Fruit fly (Drosophila melanogaster) whole organism, embryonic: Measurements from ENCODE around the gene dx.

Experiments
- CG11504 ChIP-seq: fragments of 200-800 bp; sonication (Bioruptor generic); optimal IDR thresholded peaks from 3 replicates; lab custom pipeline; 2019; ENCODE audit warnings: missing biosample characterization, mild to moderate bottlenecking, missing genetic modification characterization, moderate library complexity
- CG14050 ChIP-seq: fragments of 200-800 bp; sonication (Bioruptor generic); IDR thresholded peaks from 3 replicates; pipeline ENCODE4 v1.3.6; 2022; ENCODE audit warnings: missing biosample characterization, missing genetic modification characterization
- CG16863 ChIP-seq: fragments of 200-800 bp; sonication (Bioruptor generic); optimal IDR thresholded peaks from 3 replicates; lab custom pipeline; 2016; ENCODE audit warnings: missing biosample characterization, missing genetic modification characterization
- CG2120 ChIP-seq: fragments of 200-800 bp; sonication (Bioruptor generic); optimal IDR thresholded peaks from 3 replicates; lab custom pipeline; 2016; ENCODE audit warnings: missing biosample characterization, missing genetic modification characterization
- CG33213 ChIP-seq: fragments of 200-800 bp; sonication (Bioruptor generic); optimal IDR thresholded peaks from 3 replicates; lab custom pipeline; 2016; ENCODE audit warnings: missing biosample characterization, missing genetic modification characterization
- CG9437 ChIP-seq: fragments of 200-800 bp; sonication (Bioruptor generic); optimal IDR thresholded peaks from 2 replicates; lab custom pipeline; 2018; ENCODE audit warnings: missing biosample characterization, mild to moderate bottlenecking, missing genetic modification characterization
- Dip2 ChIP-seq: fragments of 200-800 bp; sonication (Bioruptor generic); IDR thresholded peaks from 2 replicates; pipeline ENCODE4 v1.3.6; 2022; ENCODE audit warnings: missing biosample characterization, missing genetic modification characterization
- esg ChIP-seq: fragments of 200-800 bp; sonication (Bioruptor generic); conservative IDR thresholded peaks from 2 replicates; pipeline ENCODE4 v1.3.6; 2022; ENCODE audit warnings: missing biosample characterization, missing genetic modification characterization
- pita ChIP-seq: fragments of 200-800 bp; sonication (Bioruptor generic); optimal IDR thresholded peaks from 2 replicates; lab custom pipeline; 2017; ENCODE audit warnings: missing biosample characterization, mild to moderate bottlenecking, missing genetic modification characterization

The dx gene

dm6 chrX:6574488-6574887 is 40.7 kb downstream of the dx start (continued):
- TF ChIP-seq CG33213: no peak
- TF ChIP-seq CG14050: 0 out of 3 replicates have a peak, but pooled peaks have one; percentile 14
- peak; percentile 36; the same call in 1 of the 2 replicates for TF ChIP-seq esg (GFP tag; lab: Robert Waterston, UW)
- peak; percentile 54 for TF ChIP-seq CG11504 (tag; lab: Kevin White, UChicago)
- no peak for TF ChIP-seq pita (GFP tag; lab: Kevin White, UChicago)
- TF ChIP-seq CG2120 (GFP tag; lab: Kevin White, UChicago): peak; percentile 33
- TF ChIP-seq CG9437 (GFP tag; lab: Kevin White, UChicago): no peak
- TF ChIP-seq CG16863 (GFP tag; lab: Kevin White, UChicago): no peak
- no peak for TF ChIP-seq Dip2 (GFP tag; lab: Robert Waterston, UW)
